Fruit fly (Drosophila melanogaster) Kc167 (cell line): Measurements from ENCODE around the gene for.

Experiments
- h ChIP-seq: fragments of >200 bp; optimal IDR thresholded peaks from 3 replicates; lab custom pipeline; 2018; ENCODE audit warnings: missing external identifiers
- psq ChIP-seq: fragments of >200 bp; optimal IDR thresholded peaks from 2 replicates; lab custom pipeline; 2017; ENCODE audit warnings: missing external identifiers

- TF ChIP-seq h (lab: Kevin White, UChicago), result no peak
- no peak for TF ChIP-seq psq (lab: Kevin White, UChicago)
Observed at dm6 chr2L:3621604-3622003, 35.1 kb downstream of the for start, which contains the start of gene CG15418.
